Worm (Caenorhabditis elegans) whole organism, mixed stage, embryonic: Measurements from ENCODE around the gene F42G10.1.
A peak's percentile ranks its signal among the peaks of the same experiment; 100 is the strongest.

ENCODE experiments used
- M03D4.4 ChIP-seq: sonication (generic microtip); optimal IDR thresholded peaks from 2 replicates; lab custom pipeline; 2017; ENCODE audit warnings: mild to moderate bottlenecking, missing genetic modification characterization, missing compliant biosample characterization
- bed-3 ChIP-seq: fragments of 200-800 bp; sonication (Bioruptor generic); optimal IDR thresholded peaks from 3 replicates; lab custom pipeline; 2018; ENCODE audit warnings: mild to moderate bottlenecking, missing genetic modification characterization, moderate library complexity, missing compliant biosample characterization
- blmp-1 ChIP-seq: fragments of 150-350 bp; optimal IDR thresholded peaks from 2 replicates; lab custom pipeline; 2014; ENCODE audit warnings: missing biosample characterization, missing genetic modification characterization
- ceh-39 ChIP-seq: fragments of 150-350 bp; optimal IDR thresholded peaks from 2 replicates; lab custom pipeline; 2014; ENCODE audit warnings: missing biosample characterization, missing genetic modification characterization
- ceh-43 ChIP-seq: fragments of 200-800 bp; sonication (Bioruptor generic); optimal IDR thresholded peaks from 2 replicates; lab custom pipeline; 2018; ENCODE audit warnings: mild to moderate bottlenecking, missing genetic modification characterization, moderate library complexity, missing compliant biosample characterization
- ceh-83 ChIP-seq: fragments of 200-800 bp; sonication (Bioruptor generic); optimal IDR thresholded peaks from 2 replicates; lab custom pipeline; 2018; ENCODE audit warnings: mild to moderate bottlenecking, missing genetic modification characterization, missing compliant biosample characterization
- cnd-1 ChIP-seq: fragments of 200-800 bp; sonication (Bioruptor generic); optimal IDR thresholded peaks from 2 replicates; lab custom pipeline; 2018; ENCODE audit warnings: mild to moderate bottlenecking, missing genetic modification characterization, missing compliant biosample characterization
- drap-1 ChIP-seq: fragments of 200-800 bp; sonication (Bioruptor generic); optimal IDR thresholded peaks from 3 replicates; lab custom pipeline; 2018; ENCODE audit warnings: mild to moderate bottlenecking, missing genetic modification characterization, missing compliant biosample characterization
- elt-1 ChIP-seq: sonication (generic microtip); optimal IDR thresholded peaks from 2 replicates; lab custom pipeline; 2017; ENCODE audit warnings: missing genetic modification characterization, mild to moderate bottlenecking, missing compliant biosample characterization, antibody characterized with exemption, moderate library complexity, borderline replicate concordance; ENCODE audit not compliant: insufficient read depth
- elt-3 ChIP-seq: fragments of 150-350 bp; optimal IDR thresholded peaks from 2 replicates; lab custom pipeline; 2014; ENCODE audit warnings: missing biosample characterization, missing genetic modification characterization
- flh-1 ChIP-seq: fragments of 200-800 bp; sonication (Bioruptor generic); optimal IDR thresholded peaks from 2 replicates; lab custom pipeline; 2018; ENCODE audit warnings: mild to moderate bottlenecking, missing genetic modification characterization, moderate library complexity, missing compliant biosample characterization
- ham-2 ChIP-seq: fragments of 200-800 bp; sonication (Bioruptor generic); optimal IDR thresholded peaks from 2 replicates; lab custom pipeline; 2018; ENCODE audit warnings: mild to moderate bottlenecking, missing genetic modification characterization, missing compliant biosample characterization
- hlh-1 ChIP-seq: fragments of 150-350 bp; optimal IDR thresholded peaks from 2 replicates; lab custom pipeline; 2014; ENCODE audit warnings: missing biosample characterization, missing genetic modification reagents, missing genetic modification characterization
- lin-32 ChIP-seq: fragments of 200-800 bp; sonication (Bioruptor generic); optimal IDR thresholded peaks from 2 replicates; lab custom pipeline; 2018; ENCODE audit warnings: mild to moderate bottlenecking, missing genetic modification characterization, missing compliant biosample characterization
- lsy-2 ChIP-seq: fragments of 150-350 bp; optimal IDR thresholded peaks from 2 replicates; lab custom pipeline; 2014; ENCODE audit warnings: missing biosample characterization, missing genetic modification characterization
- mab-5 ChIP-seq: fragments of 150-350 bp; optimal IDR thresholded peaks from 2 replicates; lab custom pipeline; 2014; ENCODE audit warnings: missing biosample characterization, missing genetic modification characterization
- mep-1 ChIP-seq: fragments of 150-350 bp; optimal IDR thresholded peaks from 2 replicates; lab custom pipeline; 2017; ENCODE audit warnings: missing biosample characterization, missing genetic modification reagents, missing genetic modification characterization, inconsistent platforms
- mls-2 ChIP-seq: sonication (generic microtip); optimal IDR thresholded peaks from 2 replicates; lab custom pipeline; 2016; ENCODE audit warnings: mild to moderate bottlenecking, missing genetic modification characterization, moderate library complexity, missing compliant biosample characterization
- nhr-12 ChIP-seq: fragments of 150-350 bp; optimal IDR thresholded peaks from 2 replicates; lab custom pipeline; 2014; ENCODE audit warnings: missing biosample characterization, missing genetic modification characterization
- nhr-2 ChIP-seq: fragments of 150-350 bp; optimal IDR thresholded peaks from 2 replicates; lab custom pipeline; 2014; ENCODE audit warnings: missing biosample characterization, missing genetic modification characterization
- nhr-237 ChIP-seq: fragments of 150-350 bp; optimal IDR thresholded peaks from 2 replicates; lab custom pipeline; 2014; ENCODE audit warnings: missing biosample characterization, missing genetic modification characterization
- nhr-28 ChIP-seq: fragments of 150-350 bp; optimal IDR thresholded peaks from 2 replicates; lab custom pipeline; 2014; ENCODE audit warnings: missing biosample characterization, missing genetic modification characterization
- nhr-76 ChIP-seq: sonication (generic microtip); optimal IDR thresholded peaks from 2 replicates; lab custom pipeline; 2017; ENCODE audit warnings: missing biosample characterization, missing genetic modification characterization
- pha-4 ChIP-seq: fragments of 150-350 bp; optimal IDR thresholded peaks from 2 replicates; lab custom pipeline; 2018; ENCODE audit warnings: missing biosample characterization, missing genetic modification reagents, missing genetic modification characterization
- sem-2 ChIP-seq: fragments of 200-800 bp; sonication (Bioruptor generic); optimal IDR thresholded peaks from 2 replicates; lab custom pipeline; 2018; ENCODE audit warnings: mild to moderate bottlenecking, missing genetic modification characterization, missing compliant biosample characterization
- snpc-4 ChIP-seq: fragments of 150-350 bp; optimal IDR thresholded peaks from 2 replicates; lab custom pipeline; 2014; ENCODE audit warnings: missing biosample characterization, missing genetic modification characterization
- sptf-1 ChIP-seq: sonication (generic microtip); optimal IDR thresholded peaks from 2 replicates; lab custom pipeline; 2017; ENCODE audit warnings: mild to moderate bottlenecking, missing genetic modification characterization, moderate library complexity, missing compliant biosample characterization
- unc-120 ChIP-seq: sonication (generic microtip); optimal IDR thresholded peaks from 2 replicates; lab custom pipeline; 2017; ENCODE audit warnings: missing genetic modification characterization, missing compliant biosample characterization; ENCODE audit not compliant: poor library complexity, severe bottlenecking
- unc-39 ChIP-seq: fragments of 150-350 bp; optimal IDR thresholded peaks from 2 replicates; lab custom pipeline; 2014; ENCODE audit warnings: missing biosample characterization, missing genetic modification characterization
- zip-8 ChIP-seq: fragments of 150-350 bp; optimal IDR thresholded peaks from 2 replicates; lab custom pipeline; 2014; ENCODE audit warnings: missing biosample characterization, missing genetic modification characterization
- ztf-11 ChIP-seq: fragments of 150-350 bp; optimal IDR thresholded peaks from 2 replicates; lab custom pipeline; 2014; ENCODE audit warnings: missing biosample characterization, missing genetic modification characterization

The F42G10.1 gene

ce11 chrX:9997344-9997743, 24.6 kb downstream of the F42G10.1 start:
- TF ChIP-seq nhr-12 (tag; lab: Kevin White, UChicago): no peak
- TF ChIP-seq lin-32 (GFP tag; lab: Kevin White, UChicago): no peak
- TF ChIP-seq hlh-1 (tag; lab: Kevin White, UChicago): no peak

- no peak for TF ChIP-seq bed-3 (GFP tag; lab: Kevin White, UChicago)
- no peak for TF ChIP-seq pha-4 (tag; lab: Kevin White, UChicago)
- no peak for TF ChIP-seq sem-2 (GFP tag; lab: Kevin White, UChicago)
- no peak for TF ChIP-seq sptf-1 (tag; lab: Kevin White, UChicago)
- no peak for TF ChIP-seq zip-8
- no peak for TF ChIP-seq snpc-4 (tag; lab: Kevin White, UChicago)
- no peak for TF ChIP-seq ham-2 (GFP tag; lab: Kevin White, UChicago)
- no peak for TF ChIP-seq lin-32 (GFP tag; lab: Kevin White, UChicago)
- TF ChIP-seq nhr-237: no peak
- TF ChIP-seq ztf-11 (tag; lab: Kevin White, UChicago): no peak
- no peak for TF ChIP-seq lsy-2 (tag; lab: Kevin White, UChicago)
- no peak for TF ChIP-seq elt-1 (tag; lab: Kevin White, UChicago)
- no peak for TF ChIP-seq unc-39 (tag; lab: Kevin White, UChicago)
- no peak for TF ChIP-seq nhr-76
- no peak for TF ChIP-seq mep-1 (tag; lab: Kevin White, UChicago)
- TF ChIP-seq mls-2: no peak
Measured at ce11 chrX:9993100-9993499, 28.9 kb downstream of the F42G10.1 start.

ce11 chrX:9988884-9989283, 33.1 kb downstream of the F42G10.1 start:
- peak; percentile 45 for TF ChIP-seq cnd-1 (tag; lab: Kevin White, UChicago)
- TF ChIP-seq ceh-39 (tag; lab: Kevin White, UChicago): no peak
- TF ChIP-seq ham-2 (GFP tag; lab: Kevin White, UChicago): peak; percentile 78

- peak; percentile 4 for TF ChIP-seq elt-1 (tag; lab: Kevin White, UChicago)
- no peak for TF ChIP-seq M03D4.4 (tag; lab: Kevin White, UChicago)
- peak; percentile 28 for TF ChIP-seq pha-4 (tag; lab: Kevin White, UChicago)
- TF ChIP-seq sem-2 (GFP tag; lab: Kevin White, UChicago): no peak
Measured at ce11 chrX:9987166-9987565, 34.8 kb downstream of the F42G10.1 start.

- TF ChIP-seq ham-2 (GFP tag; lab: Kevin White, UChicago) (no peak), bed-3 (GFP tag; lab: Kevin White, UChicago) (no peak), mls-2 (no peak), snpc-4 (tag; lab: Kevin White, UChicago) (no peak), drap-1 (GFP tag; lab: Kevin White, UChicago) (no peak), elt-3 (tag; lab: Kevin White, UChicago) (no peak), pha-4 (tag; lab: Kevin White, UChicago) (no peak)
Measured at ce11 chrX:9984889-9985404, 37.0 kb downstream of the F42G10.1 start, which contains the start of gene F19C6.5. Gene F19C6.5, minus strand, starts transcription at chrX:9984939.

- TF ChIP-seq elt-1 (tag; lab: Kevin White, UChicago): no peak
- no peak for TF ChIP-seq sptf-1 (tag; lab: Kevin White, UChicago)
- no peak for TF ChIP-seq flh-1 (GFP tag; lab: Kevin White, UChicago)
- TF ChIP-seq ceh-39 (tag; lab: Kevin White, UChicago): no peak
- no peak for TF ChIP-seq blmp-1
- no peak for TF ChIP-seq ceh-43
- no peak for TF ChIP-seq drap-1 (GFP tag; lab: Kevin White, UChicago)
- TF ChIP-seq nhr-76: no peak
- TF ChIP-seq mep-1 (tag; lab: Kevin White, UChicago): no peak
- no peak for TF ChIP-seq hlh-1 (tag; lab: Kevin White, UChicago)
- no peak for TF ChIP-seq ztf-11 (tag; lab: Kevin White, UChicago)
Measured at ce11 chrX:9981259-9981658, 40.7 kb downstream of the F42G10.1 start.

- TF ChIP-seq ceh-83 (GFP tag; lab: Kevin White, UChicago) (no peak), M03D4.4 (tag; lab: Kevin White, UChicago) (no peak), zip-8 (no peak), hlh-1 (tag; lab: Kevin White, UChicago) (no peak), blmp-1 (no peak), nhr-12 (tag; lab: Kevin White, UChicago) (no peak), sptf-1 (tag; lab: Kevin White, UChicago) (no peak), unc-39 (tag; lab: Kevin White, UChicago) (no peak), pha-4 (tag; lab: Kevin White, UChicago) (no peak), flh-1 (GFP tag; lab: Kevin White, UChicago) (no peak), nhr-2 (no peak), ceh-39 (tag; lab: Kevin White, UChicago) (no peak), bed-3 (GFP tag; lab: Kevin White, UChicago) (no peak), nhr-76 (no peak), unc-120 (tag; lab: Kevin White, UChicago) (no peak), drap-1 (GFP tag; lab: Kevin White, UChicago) (no peak), mab-5 (tag; lab: Kevin White, UChicago) (no peak), nhr-237 (no peak), nhr-28 (no peak)
Measured at ce11 chrX:9976206-9976605, 45.8 kb downstream of the F42G10.1 start, which contains the start of gene mgl-1. Gene mgl-1, minus strand, starts transcription at chrX:9976306.
